Worm (Caenorhabditis elegans) whole organism, early embryonic: ENCODE data around the gene C16D2.1.

Experiments used
- B0310.2 ChIP-seq: sonication (generic microtip); optimal IDR thresholded peaks from 2 replicates; lab custom pipeline; 2016; ENCODE audit warnings: mild to moderate bottlenecking, missing genetic modification characterization, missing compliant biosample characterization
- F13C5.2 ChIP-seq: sonication (generic microtip); optimal IDR thresholded peaks from 2 replicates; lab custom pipeline; 2017; ENCODE audit warnings: mild to moderate bottlenecking, missing genetic modification characterization, inconsistent platforms, missing compliant biosample characterization
- aly-1 ChIP-seq: sonication (generic microtip); optimal IDR thresholded peaks from 2 replicates; lab custom pipeline; 2016; ENCODE audit warnings: missing genetic modification characterization, missing compliant biosample characterization
- ama-1 ChIP-seq: fragments of 150-350 bp; optimal IDR thresholded peaks from 2 replicates; lab custom pipeline; 2014
- ceh-13 ChIP-seq: fragments of 200-800 bp; sonication (Bioruptor generic); optimal IDR thresholded peaks from 2 replicates; lab custom pipeline; 2018; ENCODE audit warnings: mild to moderate bottlenecking, missing genetic modification characterization, missing compliant biosample characterization
- ceh-36 ChIP-seq: sonication (generic microtip); optimal IDR thresholded peaks from 2 replicates; lab custom pipeline; 2016; ENCODE audit warnings: missing genetic modification characterization, inconsistent platforms, missing compliant biosample characterization
- ets-7 ChIP-seq: sonication (generic microtip); optimal IDR thresholded peaks from 2 replicates; lab custom pipeline; 2016; ENCODE audit warnings: missing genotype, missing genetic modification characterization, missing compliant biosample characterization
- flt-1 ChIP-seq: fragments of 200-800 bp; sonication (Bioruptor generic); IDR thresholded peaks from 2 replicates; pipeline ENCODE4 v1.3.6; 2022; ENCODE audit warnings: missing genetic modification characterization, missing compliant biosample characterization
- hmbx-1 ChIP-seq: sonication (generic microtip); optimal IDR thresholded peaks from 2 replicates; lab custom pipeline; 2016; ENCODE audit warnings: mild to moderate bottlenecking, missing genetic modification characterization, missing compliant biosample characterization
- hmg-4 ChIP-seq: fragments of 200-800 bp; sonication (Bioruptor generic); optimal IDR thresholded peaks from 2 replicates; lab custom pipeline; 2018; ENCODE audit warnings: mild to moderate bottlenecking, missing genetic modification characterization, missing compliant biosample characterization
- hnd-1 ChIP-seq: sonication (generic microtip); optimal IDR thresholded peaks from 2 replicates; lab custom pipeline; 2016; ENCODE audit warnings: missing genetic modification characterization, missing compliant biosample characterization
- pes-1 ChIP-seq: fragments of 200-800 bp; sonication (Bioruptor generic); IDR thresholded peaks from 2 replicates; pipeline ENCODE4 v1.3.6; 2022; ENCODE audit warnings: missing genetic modification reagents, missing genetic modification characterization, missing compliant biosample characterization
- scrt-1 ChIP-seq: fragments of 200-800 bp; sonication (Bioruptor generic); IDR thresholded peaks from 2 replicates; pipeline ENCODE4 v1.3.6; 2022; ENCODE audit warnings: missing genetic modification characterization, missing compliant biosample characterization
- sea-1 ChIP-seq: fragments of 200-800 bp; sonication (Bioruptor generic); conservative IDR thresholded peaks from 2 replicates; pipeline ENCODE4 v1.3.6; 2022; ENCODE audit warnings: missing genetic modification characterization, missing compliant biosample characterization
- tbx-11 ChIP-seq: fragments of 200-800 bp; sonication (Bioruptor generic); IDR thresholded peaks from 2 replicates; pipeline ENCODE4 v1.3.6; 2022; ENCODE audit warnings: missing genetic modification characterization, missing compliant biosample characterization
- tbx-37 ChIP-seq: fragments of 200-800 bp; sonication (Bioruptor generic); conservative IDR thresholded peaks from 2 replicates; pipeline ENCODE4 v1.3.6; 2022; ENCODE audit warnings: missing genetic modification reagents, missing genetic modification characterization, missing compliant biosample characterization
- tra-4 ChIP-seq: sonication (generic microtip); optimal IDR thresholded peaks from 2 replicates; lab custom pipeline; 2017; ENCODE audit warnings: missing genetic modification characterization, missing compliant biosample characterization

C16D2.1 gene

DNA sequence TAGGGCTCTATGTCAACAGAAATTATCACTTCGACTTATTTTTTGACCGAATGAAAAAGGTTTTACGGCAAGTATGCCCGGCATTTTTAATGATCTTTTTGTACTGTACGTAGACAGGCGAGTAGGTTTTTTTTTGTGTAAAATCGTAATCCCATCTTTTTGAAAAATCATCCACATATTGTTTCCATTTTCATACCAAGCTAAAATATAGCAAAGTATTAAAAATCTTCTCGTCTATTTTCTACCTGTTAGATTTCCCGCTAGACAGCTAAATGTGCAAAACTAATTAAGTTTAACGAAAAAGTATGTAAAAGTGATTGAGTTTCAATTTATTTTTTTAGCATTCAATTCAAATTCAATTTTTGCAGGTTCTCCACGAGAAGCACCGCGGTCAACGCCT is at the start of gene C16D2.1:
Gene C16D2.1 (plus strand): TSS at position 301 of the 400 bp plus-strand sequence.
- TF ChIP-seq ceh-13 (GFP tag; lab: Kevin White, UChicago) (no peak), tbx-11 (GFP tag; lab: Robert Waterston, UW) (no peak)

DNA sequence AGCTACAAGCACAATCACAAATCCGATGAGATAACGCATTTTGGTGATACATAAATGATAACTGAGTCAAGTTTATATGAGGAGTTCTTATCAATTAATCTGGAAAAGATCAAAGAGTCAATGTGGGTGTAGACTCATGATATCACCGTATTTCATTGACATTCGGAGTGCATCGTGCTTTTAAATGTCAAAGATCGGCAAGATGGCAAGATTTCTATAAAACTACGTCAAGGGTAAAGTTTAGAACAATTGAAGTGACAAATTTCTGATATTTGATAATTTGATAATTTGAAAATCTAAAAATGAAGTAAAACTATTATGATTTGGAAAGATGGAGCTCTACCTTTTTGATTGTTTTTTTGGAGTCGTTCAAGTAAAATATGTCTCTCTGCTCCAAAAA is 48.4 kb upstream of the C16D2.1 start, which contains the start of gene sysm-1:
Gene sysm-1 (minus strand): TSS at position 101 of the 400 bp plus-strand sequence.
- no peak for TF ChIP-seq hnd-1 (tag; lab: Kevin White, UChicago)
- TF ChIP-seq scrt-1 (GFP tag; lab: Robert Waterston, UW): no peak
- no peak for TF ChIP-seq hmg-4

DNA sequence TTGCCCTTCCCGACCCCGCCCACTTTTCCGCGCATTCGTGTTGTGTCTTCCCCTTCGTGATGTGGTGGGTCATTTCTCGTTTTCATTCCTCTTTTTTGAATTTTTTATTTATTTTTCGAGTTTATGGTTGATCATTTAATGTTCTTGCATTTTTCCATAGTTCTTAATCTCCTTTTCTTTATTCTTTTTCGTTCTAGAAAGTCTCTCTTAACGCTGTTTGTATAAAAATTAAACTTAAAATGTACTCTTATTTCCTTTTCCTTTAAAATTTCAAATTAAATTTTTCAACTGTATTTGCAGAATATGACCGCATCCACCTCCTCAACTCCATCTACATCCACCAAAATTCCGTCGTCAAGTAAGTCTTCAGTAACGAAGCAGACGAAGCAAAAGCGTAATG is 45.2 kb upstream of the C16D2.1 start, which contains the start of gene hlh-3:
Gene hlh-3 (plus strand): TSS at position 301 of the 400 bp plus-strand sequence.
- TF ChIP-seq ets-7 (no peak), ama-1 (no peak), aly-1 (tag; lab: Kevin White, UChicago) (no peak), sea-1 (GFP tag; lab: Robert Waterston, UW) (no peak), ceh-13 (GFP tag; lab: Kevin White, UChicago) (no peak), pes-1 (no peak), tbx-37 (no peak), ceh-36 (tag; lab: Kevin White, UChicago) (no peak), hmbx-1 (tag; lab: Kevin White, UChicago) (no peak), tra-4 (tag; lab: Kevin White, UChicago) (no peak), tbx-11 (GFP tag; lab: Robert Waterston, UW) (no peak)

DNA sequence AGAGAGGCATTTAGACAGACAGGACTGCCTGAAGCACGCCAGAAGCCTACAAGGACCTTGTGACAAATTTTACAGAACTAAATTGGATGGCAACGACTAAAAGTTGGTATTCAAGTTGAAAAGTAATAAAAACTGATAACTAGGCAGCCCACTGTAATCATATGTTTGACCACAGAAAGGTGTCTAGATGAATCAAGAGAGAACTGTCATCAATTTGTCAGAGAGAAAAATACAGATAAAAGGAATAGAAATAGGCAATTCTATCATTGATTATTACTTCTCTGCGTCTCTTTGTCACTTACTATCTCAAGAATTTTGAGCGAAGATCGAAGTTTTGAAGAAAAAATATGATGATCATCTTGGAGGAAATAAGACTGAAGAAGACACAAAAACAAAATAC is 38.6 kb upstream of the C16D2.1 start:
- no peak for TF ChIP-seq tbx-11 (GFP tag; lab: Robert Waterston, UW)
- no peak for TF ChIP-seq B0310.2 (tag; lab: Kevin White, UChicago)
- no peak for TF ChIP-seq scrt-1 (GFP tag; lab: Robert Waterston, UW)
- no peak for TF ChIP-seq tbx-37
- no peak for TF ChIP-seq hmbx-1 (tag; lab: Kevin White, UChicago)
- no peak for TF ChIP-seq hnd-1 (tag; lab: Kevin White, UChicago)

DNA sequence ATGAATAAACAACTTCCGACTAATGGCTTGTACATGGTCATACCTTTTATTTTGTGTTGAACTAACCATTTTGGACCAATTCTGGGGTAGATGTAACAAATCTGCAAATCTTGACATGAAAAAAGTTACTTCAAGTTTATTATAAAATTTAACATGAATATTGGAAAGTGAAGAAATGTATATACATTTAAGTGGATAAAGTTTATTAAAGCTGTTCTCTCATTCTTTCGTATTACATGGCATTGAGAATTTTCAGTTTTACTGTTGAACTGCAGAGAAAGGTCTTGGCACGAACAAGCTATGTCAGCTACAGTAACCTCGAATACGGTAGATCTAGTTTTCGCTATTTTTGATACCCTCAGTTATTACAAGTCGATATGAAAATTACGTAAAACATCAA is 37.9 kb upstream of the C16D2.1 start, which contains the start of gene C07H4.1:
Gene C07H4.1 (minus strand): TSS at position 101 of the 400 bp plus-strand sequence.
- TF ChIP-seq ceh-13 (GFP tag; lab: Kevin White, UChicago) (no peak), scrt-1 (GFP tag; lab: Robert Waterston, UW) (no peak), hnd-1 (tag; lab: Kevin White, UChicago) (no peak), ets-7 (no peak), hmg-4 (no peak), hmbx-1 (tag; lab: Kevin White, UChicago) (no peak), tbx-11 (GFP tag; lab: Robert Waterston, UW) (no peak), tbx-37 (no peak), F13C5.2 (tag; lab: Kevin White, UChicago) (no peak), sea-1 (GFP tag; lab: Robert Waterston, UW) (no peak), ceh-36 (tag; lab: Kevin White, UChicago) (no peak), B0310.2 (tag; lab: Kevin White, UChicago) (no peak), ama-1 (no peak), tra-4 (tag; lab: Kevin White, UChicago) (no peak)

DNA sequence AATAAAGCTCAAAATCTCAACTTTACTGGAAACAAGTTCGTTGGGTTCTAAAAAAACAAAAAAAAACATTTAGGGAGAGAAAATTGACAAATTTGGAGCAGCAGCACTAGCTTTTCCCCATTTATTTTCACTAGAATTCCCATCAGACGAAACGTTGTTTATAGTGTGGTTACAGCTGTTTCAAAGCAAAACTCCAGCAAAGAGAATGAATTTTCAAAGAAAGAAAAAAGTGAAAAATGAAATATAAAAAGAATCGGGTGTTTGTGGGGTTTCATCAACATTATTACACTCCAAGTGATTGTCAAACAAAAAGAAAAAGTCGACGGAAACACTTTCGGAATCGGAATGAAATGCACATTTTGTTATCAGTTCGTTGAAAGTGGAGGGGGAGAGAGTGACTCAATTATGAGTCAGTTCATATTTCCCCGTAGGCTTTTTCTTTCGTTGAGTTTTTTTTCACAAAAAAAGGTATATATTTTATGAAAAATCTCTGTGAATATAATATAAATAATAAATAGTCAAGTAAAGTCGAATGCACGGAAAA is 37.1 kb upstream of the C16D2.1 start:
- TF ChIP-seq tra-4 (tag; lab: Kevin White, UChicago) (no peak), B0310.2 (tag; lab: Kevin White, UChicago) (no peak), ceh-36 (tag; lab: Kevin White, UChicago) (no peak), ets-7 (no peak), pes-1 (no peak), hmbx-1 (tag; lab: Kevin White, UChicago) (no peak), hmg-4 (no peak), scrt-1 (GFP tag; lab: Robert Waterston, UW) (no peak), ama-1 (no peak), sea-1 (GFP tag; lab: Robert Waterston, UW) (no peak), F13C5.2 (tag; lab: Kevin White, UChicago) (no peak), tbx-37 (no peak), ceh-13 (GFP tag; lab: Kevin White, UChicago) (no peak)

DNA sequence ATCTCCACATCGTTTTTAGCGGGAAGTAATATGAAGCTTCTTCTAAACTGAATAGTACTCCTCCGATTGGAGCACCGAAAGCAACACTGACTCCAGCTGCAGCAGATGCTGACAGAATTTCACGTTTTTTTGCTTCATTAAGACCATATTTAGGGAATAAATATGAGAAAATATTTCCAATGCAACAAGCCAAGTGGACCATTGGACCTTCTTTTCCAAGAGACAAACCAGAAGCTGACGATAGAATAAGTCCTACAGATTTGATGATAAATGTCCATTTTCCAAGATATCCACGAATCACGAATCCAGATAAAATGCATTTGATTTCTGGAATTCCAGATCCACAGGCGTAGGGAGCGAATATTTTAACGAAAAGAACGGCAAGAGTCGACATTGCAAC is 34.2 kb upstream of the C16D2.1 start:
- TF ChIP-seq tbx-37 (no peak), F13C5.2 (tag; lab: Kevin White, UChicago) (no peak), hmg-4 (no peak), B0310.2 (tag; lab: Kevin White, UChicago) (no peak)

DNA sequence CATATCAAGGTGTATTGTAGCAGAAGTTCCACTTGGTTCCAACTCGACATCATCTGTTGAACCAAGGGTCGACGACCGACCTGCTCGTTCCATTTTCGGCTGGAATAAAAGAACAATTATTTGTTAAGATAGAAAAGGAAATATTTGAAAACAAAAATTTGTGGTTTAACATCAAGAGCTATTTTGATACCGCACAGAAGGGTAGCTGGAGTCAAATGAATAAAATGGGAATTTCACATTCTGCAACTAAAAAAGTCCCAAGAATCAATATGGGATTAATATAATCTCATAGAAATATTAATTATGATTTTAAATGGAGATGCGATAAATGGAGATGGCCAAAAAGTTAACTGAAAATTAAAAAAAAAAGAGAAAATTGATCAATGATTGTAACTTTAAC is 33.0 kb upstream of the C16D2.1 start, which contains the start of gene clh-5:
Gene clh-5 (minus strand): TSS at position 101 of the 400 bp plus-strand sequence.
- TF ChIP-seq flt-1 (GFP tag; lab: Robert Waterston, UW): no peak
- no peak for TF ChIP-seq pes-1

DNA sequence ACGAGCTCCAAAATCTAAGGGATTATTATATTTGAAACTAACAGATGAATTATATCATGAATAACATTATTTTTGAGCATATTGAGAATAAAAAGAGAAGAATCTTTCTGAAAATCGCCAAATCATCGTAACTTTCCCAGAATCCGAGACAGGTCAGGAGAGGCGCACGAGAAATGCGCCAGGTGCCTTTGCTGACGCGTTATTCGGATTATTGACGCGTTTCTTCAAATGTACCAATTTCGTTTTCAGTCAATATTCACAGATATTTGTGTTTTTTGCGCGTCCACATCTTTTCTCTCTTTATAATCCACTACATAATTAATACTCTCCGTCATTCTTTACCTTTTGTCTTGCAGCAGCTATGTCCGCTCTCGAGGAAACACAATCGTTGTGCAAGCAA is 32.4 kb upstream of the C16D2.1 start, which contains the start of gene T24H10.1:
Gene T24H10.1 (plus strand): TSS at position 355 of the 400 bp plus-strand sequence.
- peak; percentile 33 for TF ChIP-seq ceh-36 (tag; lab: Kevin White, UChicago)
- no peak for TF ChIP-seq hmg-4
- TF ChIP-seq F13C5.2 (tag; lab: Kevin White, UChicago): peak; percentile 57
